Fruit fly (Drosophila melanogaster) whole organism, embryonic: ENCODE results near the gene CG31189.

ENCODE experiments used
- ATbp ChIP-seq: fragments of 200-800 bp; sonication (Bioruptor generic); optimal IDR thresholded peaks from 2 replicates; lab custom pipeline; 2017; ENCODE audit warnings: missing biosample characterization, mild to moderate bottlenecking, missing genetic modification characterization, missing genetic modification reagents
- Atf3 ChIP-seq: fragments of 200-800 bp; sonication (Bioruptor generic); optimal IDR thresholded peaks from 3 replicates; lab custom pipeline; 2016; ENCODE audit warnings: missing biosample characterization, missing genetic modification characterization
- Bdp1 ChIP-seq: fragments of 200-800 bp; sonication (Bioruptor generic); optimal IDR thresholded peaks from 3 replicates; lab custom pipeline; 2016; ENCODE audit warnings: missing biosample characterization, missing genetic modification characterization
- C15 ChIP-seq: fragments of 200-800 bp; sonication (Bioruptor generic); IDR thresholded peaks from 3 replicates; pipeline ENCODE4 v1.3.6; 2022; ENCODE audit warnings: missing biosample characterization, missing genetic modification characterization
- CG10543 ChIP-seq: fragments of 200-800 bp; sonication (Bioruptor generic); optimal IDR thresholded peaks from 3 replicates; lab custom pipeline; 2017; ENCODE audit warnings: missing biosample characterization, mild to moderate bottlenecking, missing genetic modification characterization, moderate library complexity
- CG11504 ChIP-seq: fragments of 200-800 bp; sonication (Bioruptor generic); optimal IDR thresholded peaks from 3 replicates; lab custom pipeline; 2019; ENCODE audit warnings: missing biosample characterization, mild to moderate bottlenecking, missing genetic modification characterization, moderate library complexity
- CG12104 ChIP-seq: fragments of 200-800 bp; sonication (Bioruptor generic); optimal IDR thresholded peaks from 3 replicates; lab custom pipeline; 2016; ENCODE audit warnings: missing biosample characterization, missing genetic modification characterization
- CG1233 ChIP-seq: fragments of 200-800 bp; sonication (Bioruptor generic); optimal IDR thresholded peaks from 4 replicates; lab custom pipeline; 2018; ENCODE audit warnings: missing biosample characterization, mild to moderate bottlenecking, missing genetic modification characterization
- CG12769 ChIP-seq: fragments of 200-800 bp; sonication (Bioruptor generic); optimal IDR thresholded peaks from 2 replicates; lab custom pipeline; 2019; ENCODE audit warnings: missing biosample characterization, mild to moderate bottlenecking, missing genetic modification characterization, moderate library complexity
- CG15269 ChIP-seq: fragments of 200-800 bp; sonication (Bioruptor generic); optimal IDR thresholded peaks from 2 replicates; lab custom pipeline; 2018; ENCODE audit warnings: missing biosample characterization, mild to moderate bottlenecking, missing genetic modification characterization, moderate library complexity
- CG1529 ChIP-seq: fragments of 200-800 bp; sonication (Bioruptor generic); optimal IDR thresholded peaks from 3 replicates; lab custom pipeline; 2018; ENCODE audit warnings: missing biosample characterization, missing genetic modification characterization
- CG15601 ChIP-seq: fragments of 200-800 bp; sonication (Bioruptor generic); optimal IDR thresholded peaks from 3 replicates; lab custom pipeline; 2019; ENCODE audit warnings: missing biosample characterization, mild to moderate bottlenecking, missing genetic modification characterization, moderate library complexity
- CG15696 ChIP-seq: fragments of 200-800 bp; sonication (Bioruptor generic); optimal IDR thresholded peaks from 2 replicates; lab custom pipeline; 2019; ENCODE audit warnings: missing biosample characterization, mild to moderate bottlenecking, missing genetic modification characterization, moderate library complexity
- CG17802 ChIP-seq: fragments of 200-800 bp; sonication (Bioruptor generic); optimal IDR thresholded peaks from 2 replicates; lab custom pipeline; 2018; ENCODE audit warnings: missing biosample characterization, mild to moderate bottlenecking, missing genetic modification characterization, moderate library complexity
- CG1792 ChIP-seq: fragments of 200-800 bp; sonication (Bioruptor generic); optimal IDR thresholded peaks from 2 replicates; lab custom pipeline; 2016; ENCODE audit warnings: missing biosample characterization, missing genetic modification characterization
- CG18599 ChIP-seq: fragments of 200-800 bp; sonication (Bioruptor generic); optimal IDR thresholded peaks from 3 replicates; lab custom pipeline; 2017; ENCODE audit warnings: missing biosample characterization, missing genetic modification characterization, mild to moderate bottlenecking, moderate library complexity, missing genetic modification reagents
- CG31441 ChIP-seq: fragments of 200-800 bp; sonication (Bioruptor generic); IDR thresholded peaks from 2 replicates; pipeline ENCODE4 v1.3.6; 2022; ENCODE audit warnings: missing biosample characterization, missing genetic modification characterization
- CG3281 ChIP-seq: fragments of 200-800 bp; sonication (Bioruptor generic); optimal IDR thresholded peaks from 3 replicates; lab custom pipeline; 2017; ENCODE audit warnings: missing biosample characterization, mild to moderate bottlenecking, missing genetic modification characterization
- CG33557 ChIP-seq: fragments of 200-800 bp; sonication (Bioruptor generic); optimal IDR thresholded peaks from 2 replicates; lab custom pipeline; 2019; ENCODE audit warnings: missing biosample characterization, mild to moderate bottlenecking, missing genetic modification characterization, moderate library complexity
- CG3995 ChIP-seq: fragments of 200-800 bp; sonication (Bioruptor generic); optimal IDR thresholded peaks from 3 replicates; lab custom pipeline; 2016; ENCODE audit warnings: missing biosample characterization, missing genetic modification characterization
- CG4707 ChIP-seq: fragments of 200-800 bp; sonication (Bioruptor generic); optimal IDR thresholded peaks from 2 replicates; lab custom pipeline; 2018; ENCODE audit warnings: missing biosample characterization, mild to moderate bottlenecking, missing genetic modification characterization, moderate library complexity
- CG6689 ChIP-seq: fragments of 200-800 bp; sonication (Bioruptor generic); IDR thresholded peaks from 2 replicates; pipeline ENCODE4 v1.3.6; 2022; ENCODE audit warnings: missing biosample characterization, missing genetic modification characterization
- CG8359 ChIP-seq: fragments of 200-800 bp; sonication (Bioruptor generic); optimal IDR thresholded peaks from 2 replicates; lab custom pipeline; 2017; ENCODE audit warnings: missing biosample characterization, mild to moderate bottlenecking, missing genetic modification characterization, borderline replicate concordance
- Doc2 ChIP-seq: fragments of 200-800 bp; sonication (Bioruptor generic); IDR thresholded peaks from 2 replicates; pipeline ENCODE4 v1.3.6; 2022; ENCODE audit warnings: missing biosample characterization, missing genetic modification characterization
- HLHmδ ChIP-seq: fragments of 200-800 bp; sonication (Bioruptor generic); optimal IDR thresholded peaks from 2 replicates; lab custom pipeline; 2018; ENCODE audit warnings: missing biosample characterization, mild to moderate bottlenecking, missing genetic modification characterization, moderate library complexity
- Hand ChIP-seq: fragments of 200-800 bp; sonication (Bioruptor generic); optimal IDR thresholded peaks from 2 replicates; lab custom pipeline; 2017; ENCODE audit warnings: mild to moderate bottlenecking, missing biosample characterization, missing genetic modification reagents, missing genetic modification characterization
- Hr78 ChIP-seq, 2 experiments: fragments of 200-800 bp in 1 of 2; fragments of >200 bp in 1 of 2; sonication (Bioruptor generic) in 1 of 2; optimal IDR thresholded peaks; 2 replicates each; lab custom pipeline; 2017 to 2019; ENCODE audit warnings: missing biosample characterization in 2 of 2, missing genetic modification characterization in 2 of 2, mild to moderate bottlenecking in 1 of 2, moderate library complexity in 1 of 2
- MBD-R2 ChIP-seq: fragments of 200-800 bp; sonication (Bioruptor generic); IDR thresholded peaks from 2 replicates; pipeline ENCODE4 v1.3.6; 2022; ENCODE audit warnings: missing biosample characterization, missing genetic modification characterization
- MTF-1 ChIP-seq: fragments of 200-800 bp; sonication (Bioruptor generic); optimal IDR thresholded peaks from 2 replicates; lab custom pipeline; 2018; ENCODE audit warnings: missing biosample characterization, mild to moderate bottlenecking, missing genetic modification characterization, borderline replicate concordance
- Nf-YB ChIP-seq: fragments of 200-800 bp; sonication (Bioruptor generic); optimal IDR thresholded peaks from 3 replicates; lab custom pipeline; 2019; ENCODE audit warnings: missing biosample characterization, mild to moderate bottlenecking, missing genetic modification characterization, moderate library complexity
- Oli ChIP-seq: fragments of 200-800 bp; sonication (Bioruptor generic); optimal IDR thresholded peaks from 2 replicates; lab custom pipeline; 2018; ENCODE audit warnings: missing biosample characterization, mild to moderate bottlenecking, missing genetic modification characterization, moderate library complexity
- Sry-β ChIP-seq: fragments of 200-800 bp; sonication (Bioruptor generic); optimal IDR thresholded peaks from 2 replicates; lab custom pipeline; 2018; ENCODE audit warnings: missing biosample characterization, mild to moderate bottlenecking, missing genetic modification characterization, moderate library complexity
- caup ChIP-seq: fragments of 200-800 bp; sonication (Bioruptor generic); optimal IDR thresholded peaks from 3 replicates; lab custom pipeline; 2017; ENCODE audit warnings: missing biosample characterization, mild to moderate bottlenecking, missing genetic modification characterization, moderate library complexity; ENCODE audit not compliant: severe bottlenecking
- chm ChIP-seq: fragments of 200-800 bp; sonication (Bioruptor generic); IDR thresholded peaks from 2 replicates; pipeline ENCODE4 v1.3.6; 2022; ENCODE audit warnings: missing biosample characterization, missing genetic modification characterization
- dysf ChIP-seq: fragments of 200-800 bp; sonication (Bioruptor generic); IDR thresholded peaks from 3 replicates; pipeline ENCODE4 v1.3.6; 2022; ENCODE audit warnings: missing biosample characterization, missing genetic modification characterization
- gcm ChIP-seq: fragments of 200-800 bp; sonication (Bioruptor generic); optimal IDR thresholded peaks from 2 replicates; lab custom pipeline; 2019; ENCODE audit warnings: missing biosample characterization, mild to moderate bottlenecking, missing genetic modification characterization, moderate library complexity
- grn ChIP-seq: fragments of 200-800 bp; sonication (Bioruptor generic); optimal IDR thresholded peaks from 3 replicates; lab custom pipeline; 2017; ENCODE audit warnings: missing biosample characterization, missing genetic modification characterization
- lab ChIP-seq: fragments of 200-800 bp; sonication (Bioruptor generic); optimal IDR thresholded peaks from 3 replicates; lab custom pipeline; 2017; ENCODE audit warnings: missing biosample characterization, missing genetic modification characterization, mild to moderate bottlenecking, moderate library complexity, missing genetic modification reagents
- nerfin-1 ChIP-seq: fragments of 200-800 bp; sonication (Bioruptor generic); optimal IDR thresholded peaks from 3 replicates; lab custom pipeline; 2019; ENCODE audit warnings: missing biosample characterization, mild to moderate bottlenecking, missing genetic modification characterization, moderate library complexity
- odd ChIP-seq: fragments of 200-800 bp; sonication (Bioruptor generic); optimal IDR thresholded peaks from 2 replicates; lab custom pipeline; 2017; ENCODE audit warnings: missing biosample characterization, mild to moderate bottlenecking, missing genetic modification characterization
- pan ChIP-seq, 4 experiments: fragments of >200 bp in 3 of 4; fragments of 200-800 bp in 1 of 4; sonication (Bioruptor generic) in 1 of 4; optimal IDR thresholded peaks in 3 of 4; IDR thresholded peaks in 1 of 4; 2 replicates each; pipeline versions ENCODE4 v1.3.6 to Lab custom; 2017 to 2022; ENCODE audit warnings: missing biosample characterization in 2 of 4, missing genetic modification characterization in 2 of 4, mixed read lengths in 1 of 4
- schlank ChIP-seq: fragments of 200-800 bp; sonication (Bioruptor generic); optimal IDR thresholded peaks from 2 replicates; lab custom pipeline; 2018; ENCODE audit warnings: missing biosample characterization, mild to moderate bottlenecking, missing genetic modification characterization
- sd ChIP-seq: fragments of 200-800 bp; sonication (Bioruptor generic); optimal IDR thresholded peaks from 3 replicates; lab custom pipeline; 2018; ENCODE audit warnings: missing biosample characterization, mild to moderate bottlenecking, missing genetic modification characterization, moderate library complexity
- sens ChIP-seq: fragments of 200-800 bp; sonication (Bioruptor generic); peaks from one replicate; lab custom pipeline; 2016; ENCODE audit warnings: missing biosample characterization, missing genetic modification characterization
- tll ChIP-seq, 2 experiments: fragments of 200-800 bp in 1 of 2; fragments of >200 bp in 1 of 2; sonication (Bioruptor generic) in 1 of 2; optimal IDR thresholded peaks; 2 replicates each; lab custom pipeline; 2017 to 2019; ENCODE audit warnings: missing biosample characterization in 2 of 2, missing genetic modification characterization in 2 of 2, mild to moderate bottlenecking in 1 of 2, moderate library complexity in 1 of 2
- wdn ChIP-seq: fragments of 200-800 bp; sonication (Bioruptor generic); IDR thresholded peaks from 2 replicates; pipeline ENCODE4 v1.3.6; 2022; ENCODE audit warnings: missing biosample characterization, missing genetic modification characterization
- zfh2 ChIP-seq: fragments of 200-800 bp; sonication (Bioruptor generic); optimal IDR thresholded peaks from 2 replicates; lab custom pipeline; 2016; ENCODE audit warnings: missing biosample characterization, missing genetic modification characterization

CG31189 gene

DNA sequence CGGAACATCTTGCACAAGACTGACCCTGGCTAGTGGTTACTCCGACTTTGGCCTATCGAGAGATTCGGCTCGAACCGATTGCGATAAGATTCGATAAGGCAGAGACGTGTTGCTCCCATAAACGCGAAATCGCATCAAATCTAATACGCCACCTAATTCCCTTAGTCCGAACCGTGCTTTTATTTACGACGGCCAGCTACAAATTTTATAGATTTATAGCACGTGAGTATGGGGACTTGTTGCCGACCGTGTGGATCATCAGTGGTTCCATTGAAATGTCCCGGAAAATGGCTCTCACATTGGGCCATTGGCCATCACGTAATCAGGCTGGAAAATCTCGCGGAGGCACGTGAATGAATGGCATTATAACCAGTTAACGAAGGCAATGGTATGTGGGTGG is 38.7 kb downstream of the CG31189 start, which contains the start of gene Alp5 (continued):
- TF ChIP-seq CG31441 (no peak), Bdp1 (no peak), CG1792 (GFP tag; lab: Kevin White, UChicago) (no peak), CG3281 (GFP tag; lab: Kevin White, UChicago) (peak; percentile 2)

DNA sequence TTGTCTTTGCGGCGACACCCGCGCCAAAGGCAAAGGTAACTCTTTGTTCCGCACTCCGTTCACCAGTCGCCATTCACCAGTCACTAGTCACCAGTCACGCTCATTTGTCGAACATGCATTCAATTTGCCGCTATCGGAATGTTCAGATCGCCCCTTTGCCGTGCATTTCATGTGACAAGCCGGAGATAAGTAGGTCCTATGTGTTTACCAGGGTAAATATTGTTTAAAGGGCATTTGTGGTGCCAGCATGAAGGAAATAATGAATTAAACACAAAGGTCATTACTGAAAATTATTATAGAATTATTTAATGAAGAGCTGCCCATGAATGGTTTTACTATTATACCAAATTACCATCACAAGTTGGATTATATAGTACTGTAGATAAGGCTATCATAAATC is 44.5 kb downstream of the CG31189 start:
- TF ChIP-seq CG15696 (tag; lab: Kevin White, UChicago) (peak; percentile 55), CG3995 (GFP tag; lab: Kevin White, UChicago) (peak; percentile 48), Hr78 (GFP tag; optimal IDR thresholded peaks at IDR 0.05; lab: Kevin White, UChicago) (peak in 1 of 2 experiments; percentile 78), sd (tag; lab: Kevin White, UChicago) (no peak), CG15269 (tag; lab: Kevin White, UChicago) (no peak), CG12769 (no peak), CG6689 (GFP tag; lab: Robert Waterston, UW) (no peak), Sry-β (GFP tag; lab: Kevin White, UChicago) (no peak), CG33557 (GFP tag; lab: Kevin White, UChicago) (peak; percentile 74), caup (GFP tag; lab: Kevin White, UChicago) (peak; percentile 5), odd (GFP tag; lab: Kevin White, UChicago) (peak; percentile 7), chm (GFP tag; lab: Robert Waterston, UW) (no peak), C15 (GFP tag; lab: Robert Waterston, UW) (no peak; the same call in 2 of the 3 replicates), schlank (tag; lab: Kevin White, UChicago) (no peak), zfh2 (GFP tag; lab: Kevin White, UChicago) (no peak), Atf3 (GFP tag; lab: Kevin White, UChicago) (no peak), lab (peak; percentile 15), Doc2 (GFP tag; lab: Robert Waterston, UW) (no peak), CG1529 (GFP tag; lab: Kevin White, UChicago) (no peak), gcm (peak; percentile 3), Nf-YB (GFP tag; lab: Kevin White, UChicago) (peak; percentile 5), CG11504 (tag; lab: Kevin White, UChicago) (no peak), CG8359 (GFP tag; lab: Kevin White, UChicago) (peak; percentile 7), Oli (tag; lab: Kevin White, UChicago) (no peak), CG12104 (GFP tag; lab: Kevin White, UChicago) (no peak), pan (optimal IDR thresholded peaks at IDR 0.05; lab: Kevin White, UChicago) (no peak), pan (GFP tag; optimal IDR thresholded peaks at IDR 0.05 in 1 of 2, IDR thresholded peaks at IDR 0.05 in 1 of 2) (peak in 1 of 2 experiments; percentile 25), ATbp (GFP tag; lab: Kevin White, UChicago) (peak; percentile 3), CG17802 (no peak), wdn (GFP tag; lab: Robert Waterston, UW) (no peak), CG4707 (peak; percentile 23), CG18599 (peak; percentile 17), tll (GFP tag; optimal IDR thresholded peaks at IDR 0.05; lab: Kevin White, UChicago) (no peak), sens (peak; percentile 83), HLHmδ (GFP tag; lab: Kevin White, UChicago) (no peak), CG1233 (GFP tag; lab: Kevin White, UChicago) (peak; percentile 34), Hand (GFP tag; lab: Kevin White, UChicago) (no peak), dysf (GFP tag; lab: Robert Waterston, UW) (no peak), CG15601 (no peak), MBD-R2 (GFP tag; lab: Robert Waterston, UW) (no peak), nerfin-1 (peak; percentile 7), grn (GFP tag; lab: Kevin White, UChicago) (peak; percentile 25), MTF-1 (GFP tag; lab: Kevin White, UChicago) (peak; percentile 9), CG10543 (GFP tag; lab: Kevin White, UChicago) (peak; percentile 3)
